Worm (Caenorhabditis elegans) whole organism, L2 larva: ENCODE measurements around the gene F37B4.10.
A peak's percentile ranks its signal among the peaks of the same experiment; 100 is the strongest.

Experiments used
- C34F6.9 ChIP-seq: fragments of 150-350 bp; optimal IDR thresholded peaks from 2 replicates; lab custom pipeline; 2014; ENCODE audit warnings: missing biosample characterization, missing genetic modification characterization
- F13H6.1 ChIP-seq: sonication (generic microtip); optimal IDR thresholded peaks from 2 replicates; lab custom pipeline; 2016; ENCODE audit warnings: missing genetic modification characterization, missing compliant biosample characterization
- R02D3.7 ChIP-seq: fragments of 150-350 bp; optimal IDR thresholded peaks from 2 replicates; lab custom pipeline; 2014; ENCODE audit warnings: missing biosample characterization, missing genetic modification characterization
- Y55F3AM.14 ChIP-seq: fragments of 200-800 bp; sonication (Bioruptor generic); optimal IDR thresholded peaks from 2 replicates; lab custom pipeline; 2018; ENCODE audit warnings: mild to moderate bottlenecking, missing genetic modification characterization, missing compliant biosample characterization
- alr-1 ChIP-seq: fragments of 150-350 bp; optimal IDR thresholded peaks from 2 replicates; lab custom pipeline; 2014; ENCODE audit warnings: missing biosample characterization, missing genetic modification characterization
- aly-2 ChIP-seq: fragments of 150-350 bp; optimal IDR thresholded peaks from 2 replicates; lab custom pipeline; 2014; ENCODE audit warnings: missing biosample characterization, missing genetic modification characterization
- ama-1 ChIP-seq: fragments of 150-350 bp; optimal IDR thresholded peaks from 2 replicates; lab custom pipeline; 2018; ENCODE audit warnings: inconsistent platforms
- blmp-1 ChIP-seq: sonication (generic microtip); optimal IDR thresholded peaks from 2 replicates; lab custom pipeline; 2017; ENCODE audit warnings: missing genetic modification characterization, mild to moderate bottlenecking, missing compliant biosample characterization, antibody characterized with exemption, moderate library complexity; ENCODE audit not compliant: insufficient read depth
- ceh-16 ChIP-seq: fragments of 150-350 bp; optimal IDR thresholded peaks from 2 replicates; lab custom pipeline; 2014; ENCODE audit warnings: missing biosample characterization, missing genetic modification characterization
- ceh-82 ChIP-seq: fragments of 150-350 bp; optimal IDR thresholded peaks from 2 replicates; lab custom pipeline; 2014; ENCODE audit warnings: missing biosample characterization, missing genetic modification characterization
- crh-2 ChIP-seq: sonication (generic microtip); optimal IDR thresholded peaks from 2 replicates; lab custom pipeline; 2017; ENCODE audit warnings: missing biosample characterization, missing genetic modification characterization
- dmd-4 ChIP-seq: sonication (generic microtip); optimal IDR thresholded peaks from 2 replicates; lab custom pipeline; 2017; ENCODE audit warnings: missing biosample characterization, missing genetic modification characterization
- egl-27 ChIP-seq: sonication (generic microtip); optimal IDR thresholded peaks from 3 replicates; lab custom pipeline; 2017; ENCODE audit warnings: missing biosample characterization, missing genetic modification reagents, missing genetic modification characterization
- elt-1 ChIP-seq: fragments of 150-350 bp; optimal IDR thresholded peaks from 2 replicates; lab custom pipeline; 2014; ENCODE audit warnings: missing biosample characterization, missing genetic modification characterization
- fos-1 ChIP-seq: fragments of 150-350 bp; optimal IDR thresholded peaks from 2 replicates; lab custom pipeline; 2014; ENCODE audit warnings: missing biosample characterization, missing genetic modification characterization
- lin-11 ChIP-seq: fragments of 150-350 bp; sonication (generic microtip); optimal IDR thresholded peaks from 2 replicates; lab custom pipeline; 2014; ENCODE audit warnings: missing biosample characterization, missing genetic modification characterization, inconsistent platforms, mixed read lengths
- lsy-2 ChIP-seq, 2 experiments: fragments of 150-350 bp in 1 of 2; sonication (generic microtip) in 1 of 2; optimal IDR thresholded peaks; 2 replicates each; lab custom pipeline; 2014 to 2017; ENCODE audit warnings: missing biosample characterization in 2 of 2, missing genetic modification characterization in 2 of 2
- mab-5 ChIP-seq: fragments of 150-350 bp; optimal IDR thresholded peaks from 2 replicates; lab custom pipeline; 2014; ENCODE audit warnings: missing biosample characterization, missing genetic modification characterization
- mbf-1 ChIP-seq: sonication (generic microtip); optimal IDR thresholded peaks from 2 replicates; lab custom pipeline; 2017; ENCODE audit warnings: missing biosample characterization, missing genetic modification characterization
- nhr-10 ChIP-seq: sonication (generic microtip); optimal IDR thresholded peaks from 2 replicates; lab custom pipeline; 2017; ENCODE audit warnings: missing biosample characterization, missing genetic modification characterization
- nhr-11 ChIP-seq: fragments of 150-350 bp; optimal IDR thresholded peaks from 2 replicates; lab custom pipeline; 2014; ENCODE audit warnings: missing biosample characterization, missing genetic modification characterization
- nhr-129 ChIP-seq: fragments of 150-350 bp; optimal IDR thresholded peaks from 2 replicates; lab custom pipeline; 2014; ENCODE audit warnings: missing biosample characterization, missing genetic modification characterization
- nhr-237 ChIP-seq: fragments of 150-350 bp; optimal IDR thresholded peaks from 2 replicates; lab custom pipeline; 2014; ENCODE audit warnings: missing biosample characterization, missing genetic modification characterization
- nhr-25 ChIP-seq: fragments of 150-350 bp; sonication (generic microtip); optimal IDR thresholded peaks from 3 replicates; lab custom pipeline; 2014; ENCODE audit warnings: missing biosample characterization, missing genetic modification characterization
- nhr-6 ChIP-seq: fragments of 150-350 bp; optimal IDR thresholded peaks from 2 replicates; lab custom pipeline; 2014; ENCODE audit warnings: missing biosample characterization, missing genetic modification characterization
- peb-1 ChIP-seq: fragments of 150-350 bp; optimal IDR thresholded peaks from 2 replicates; lab custom pipeline; 2014; ENCODE audit warnings: missing biosample characterization, missing genetic modification characterization
- sma-9 ChIP-seq, 2 experiments: fragments of 150-350 bp in 1 of 2; sonication (generic microtip) in 1 of 2; optimal IDR thresholded peaks; 2 replicates each; lab custom pipeline; 2014 to 2016; ENCODE audit warnings: missing genetic modification characterization in 2 of 2, mild to moderate bottlenecking in 1 of 2, missing biosample characterization in 1 of 2, missing compliant biosample characterization in 1 of 2, missing genetic modification reagents in 1 of 2, moderate library complexity in 1 of 2
- snpc-4 ChIP-seq: fragments of 150-350 bp; optimal IDR thresholded peaks from 2 replicates; lab custom pipeline; 2014; ENCODE audit warnings: missing biosample characterization, missing genetic modification characterization
- unc-39 ChIP-seq: fragments of 150-350 bp; optimal IDR thresholded peaks from 2 replicates; lab custom pipeline; 2014; ENCODE audit warnings: missing biosample characterization, missing genetic modification characterization
- unc-62 ChIP-seq: fragments of 150-350 bp; optimal IDR thresholded peaks from 2 replicates; lab custom pipeline; 2014; ENCODE audit warnings: missing biosample characterization, missing genetic modification reagents, missing genetic modification characterization
- zag-1 ChIP-seq: fragments of 150-350 bp; optimal IDR thresholded peaks from 2 replicates; lab custom pipeline; 2014; ENCODE audit warnings: missing biosample characterization, missing genetic modification characterization
- ztf-1 ChIP-seq: fragments of 200-800 bp; sonication (Bioruptor generic); conservative IDR thresholded peaks from 2 replicates; pipeline ENCODE4 v1.3.6; 2022; ENCODE audit warnings: missing genetic modification characterization, missing compliant biosample characterization
- ztf-11 ChIP-seq: sonication (generic microtip); optimal IDR thresholded peaks from 2 replicates; lab custom pipeline; 2017; ENCODE audit warnings: missing biosample characterization, missing genetic modification characterization
- ztf-4 ChIP-seq: fragments of 150-350 bp; optimal IDR thresholded peaks from 2 replicates; lab custom pipeline; 2014; ENCODE audit warnings: missing biosample characterization, missing genetic modification characterization

F37B4.10 gene

ce11 chrV:2899867-2900266 is 22.5 kb upstream of the F37B4.10 start, which contains the start of gene str-46:
str-46 (minus strand) TSS chrV:2899967.
- TF ChIP-seq mab-5 (tag; lab: Kevin White, UChicago) (no peak), blmp-1 (tag; lab: Kevin White, UChicago) (no peak)
- TF ChIP-seq, all 48 proteins: peak for 0

- peak; percentile 57 for TF ChIP-seq fos-1 (tag; lab: Kevin White, UChicago)
- no peak for TF ChIP-seq dmd-4 (tag; lab: Kevin White, UChicago)
- TF ChIP-seq snpc-4 (tag; lab: Kevin White, UChicago) = no peak
- TF ChIP-seq alr-1 (tag; lab: Kevin White, UChicago) = no peak
- no peak for TF ChIP-seq F13H6.1 (tag; lab: Kevin White, UChicago)
- TF ChIP-seq R02D3.7 (tag; lab: Kevin White, UChicago) = no peak
These were observed 18.8 kb upstream of the F37B4.10 start, which contains the start of gene pals-32 for ce11 chrV:2896198-2896660. pals-32 (plus strand) TSS chrV:2896610.

ce11 chrV:2892976-2893375 is 15.6 kb upstream of the F37B4.10 start, which contains the start of gene srh-127:
srh-127 (plus strand) TSS chrV:2893276.
- TF ChIP-seq unc-39 (tag; lab: Kevin White, UChicago) (no peak), ceh-82 (tag; lab: Kevin White, UChicago) (no peak), F13H6.1 (tag; lab: Kevin White, UChicago) (no peak), ztf-1 (no peak), C34F6.9 (no peak)

ce11 chrV:2891927-2892326 is 14.5 kb upstream of the F37B4.10 start, which contains the start of gene F37B4.15:
F37B4.15 (plus strand) TSS chrV:2892227.
- TF ChIP-seq egl-27 (tag; lab: Kevin White, UChicago) = no peak
- TF ChIP-seq fos-1 (tag; lab: Kevin White, UChicago) = no peak
- no peak for TF ChIP-seq lin-11 (tag; lab: Kevin White, UChicago)
- TF ChIP-seq elt-1 (tag; lab: Kevin White, UChicago) = no peak
- TF ChIP-seq ztf-11 (tag; lab: Kevin White, UChicago) = no peak
- no peak for TF ChIP-seq ceh-16
- TF ChIP-seq nhr-129 (tag; lab: Kevin White, UChicago) = no peak
- TF ChIP-seq F13H6.1 (tag; lab: Kevin White, UChicago) = no peak
- TF ChIP-seq dmd-4 (tag; lab: Kevin White, UChicago) = no peak
- no peak for TF ChIP-seq mab-5 (tag; lab: Kevin White, UChicago)
- no peak for TF ChIP-seq ama-1 (lab: Kevin White, UChicago)
- TF ChIP-seq nhr-25 (tag; lab: Kevin White, UChicago) = no peak
- no peak for TF ChIP-seq crh-2
- TF ChIP-seq ztf-1 = no peak
- no peak for TF ChIP-seq blmp-1 (tag; lab: Kevin White, UChicago)
- TF ChIP-seq unc-62 (GFP tag; lab: Kevin White, UChicago) = no peak
- TF ChIP-seq peb-1 (tag; lab: Kevin White, UChicago) = no peak
- TF ChIP-seq nhr-6 = no peak
- no peak for TF ChIP-seq nhr-10

ce11 chrV:2888681-2889080 is 11.3 kb upstream of the F37B4.10 start, which contains the start of gene srw-4:
srw-4 (minus strand) TSS chrV:2888781.
- TF ChIP-seq ceh-82 (tag; lab: Kevin White, UChicago) = no peak
- no peak for TF ChIP-seq zag-1 (tag; lab: Kevin White, UChicago)
- TF ChIP-seq C34F6.9 = no peak
- TF ChIP-seq dmd-4 (tag; lab: Kevin White, UChicago) = no peak
- no peak for TF ChIP-seq ztf-4 (tag; lab: Kevin White, UChicago)
- no peak for TF ChIP-seq sma-9 (GFP tag; optimal IDR thresholded peaks at IDR 0.05; lab: Kevin White, UChicago)
- TF ChIP-seq sma-9 (tag; optimal IDR thresholded peaks at IDR 0.05; lab: Kevin White, UChicago) = no peak
- TF ChIP-seq mbf-1 (tag; lab: Kevin White, UChicago) = no peak
- no peak for TF ChIP-seq lsy-2 (tag; optimal IDR thresholded peaks at IDR 0.05; lab: Kevin White, UChicago)
- TF ChIP-seq peb-1 (tag; lab: Kevin White, UChicago) = no peak
- no peak for TF ChIP-seq nhr-237 (tag; lab: Kevin White, UChicago)
- no peak for TF ChIP-seq unc-62 (GFP tag; lab: Kevin White, UChicago)
- TF ChIP-seq F13H6.1 (tag; lab: Kevin White, UChicago) = no peak
- TF ChIP-seq aly-2 (tag; lab: Kevin White, UChicago) = no peak
- no peak for TF ChIP-seq nhr-11 (tag; lab: Kevin White, UChicago)
- TF ChIP-seq unc-39 (tag; lab: Kevin White, UChicago) = no peak
- no peak for TF ChIP-seq ceh-16
- TF ChIP-seq Y55F3AM.14 (GFP tag; lab: Kevin White, UChicago) = no peak
- no peak for TF ChIP-seq ama-1 (lab: Kevin White, UChicago)
- TF ChIP-seq elt-1 (tag; lab: Kevin White, UChicago) = no peak
